Worm (Caenorhabditis elegans) whole organism, L2 larva: ENCODE measurements around the gene ngn-1.
"Not testable (repeated sequence)": the region's sequence is repeated elsewhere in the genome, so short reads cannot be mapped to it uniquely, and the experiment has no call there.

Source experiments
- C34F6.9 ChIP-seq: fragments of 150-350 bp; optimal IDR thresholded peaks from 2 replicates; lab custom pipeline; 2014; ENCODE audit warnings: missing biosample characterization, missing genetic modification characterization
- F13H6.1 ChIP-seq: sonication (generic microtip); optimal IDR thresholded peaks from 2 replicates; lab custom pipeline; 2016; ENCODE audit warnings: missing genetic modification characterization, missing compliant biosample characterization
- Y55F3AM.14 ChIP-seq: fragments of 200-800 bp; sonication (Bioruptor generic); optimal IDR thresholded peaks from 2 replicates; lab custom pipeline; 2018; ENCODE audit warnings: mild to moderate bottlenecking, missing genetic modification characterization, missing compliant biosample characterization
- ZK546.5 ChIP-seq: sonication (generic microtip); optimal IDR thresholded peaks from 2 replicates; lab custom pipeline; 2017; ENCODE audit warnings: missing biosample characterization, missing genetic modification characterization
- alr-1 ChIP-seq: fragments of 150-350 bp; optimal IDR thresholded peaks from 2 replicates; lab custom pipeline; 2014; ENCODE audit warnings: missing biosample characterization, missing genetic modification characterization
- aly-2 ChIP-seq: fragments of 150-350 bp; optimal IDR thresholded peaks from 2 replicates; lab custom pipeline; 2014; ENCODE audit warnings: missing biosample characterization, missing genetic modification characterization
- blmp-1 ChIP-seq: sonication (generic microtip); optimal IDR thresholded peaks from 2 replicates; lab custom pipeline; 2017; ENCODE audit warnings: missing genetic modification characterization, mild to moderate bottlenecking, missing compliant biosample characterization, antibody characterized with exemption, moderate library complexity; ENCODE audit not compliant: insufficient read depth
- ceh-16 ChIP-seq: fragments of 150-350 bp; optimal IDR thresholded peaks from 2 replicates; lab custom pipeline; 2014; ENCODE audit warnings: missing biosample characterization, missing genetic modification characterization
- ceh-82 ChIP-seq: fragments of 150-350 bp; optimal IDR thresholded peaks from 2 replicates; lab custom pipeline; 2014; ENCODE audit warnings: missing biosample characterization, missing genetic modification characterization
- crh-2 ChIP-seq: sonication (generic microtip); optimal IDR thresholded peaks from 2 replicates; lab custom pipeline; 2017; ENCODE audit warnings: missing biosample characterization, missing genetic modification characterization
- dmd-4 ChIP-seq: sonication (generic microtip); optimal IDR thresholded peaks from 2 replicates; lab custom pipeline; 2017; ENCODE audit warnings: missing biosample characterization, missing genetic modification characterization
- gmeb-1 ChIP-seq: fragments of 150-350 bp; optimal IDR thresholded peaks from 2 replicates; lab custom pipeline; 2014; ENCODE audit warnings: missing biosample characterization, missing genetic modification characterization
- lin-11 ChIP-seq: fragments of 150-350 bp; sonication (generic microtip); optimal IDR thresholded peaks from 2 replicates; lab custom pipeline; 2014; ENCODE audit warnings: missing biosample characterization, missing genetic modification characterization, inconsistent platforms, mixed read lengths
- lin-13 ChIP-seq: fragments of 150-350 bp; optimal IDR thresholded peaks from 2 replicates; lab custom pipeline; 2014; ENCODE audit warnings: missing biosample characterization, missing genetic modification reagents, missing genetic modification characterization
- lin-39 ChIP-seq: fragments of 150-350 bp; optimal IDR thresholded peaks from 2 replicates; lab custom pipeline; 2014; ENCODE audit warnings: missing biosample characterization, missing genetic modification reagents, missing genetic modification characterization
- lsy-2 ChIP-seq, 2 experiments: fragments of 150-350 bp in 1 of 2; sonication (generic microtip) in 1 of 2; optimal IDR thresholded peaks; 2 replicates each; lab custom pipeline; 2014 to 2017; ENCODE audit warnings: missing biosample characterization in 2 of 2, missing genetic modification characterization in 2 of 2
- mab-5 ChIP-seq: fragments of 150-350 bp; optimal IDR thresholded peaks from 2 replicates; lab custom pipeline; 2014; ENCODE audit warnings: missing biosample characterization, missing genetic modification characterization
- mbf-1 ChIP-seq: sonication (generic microtip); optimal IDR thresholded peaks from 2 replicates; lab custom pipeline; 2017; ENCODE audit warnings: missing biosample characterization, missing genetic modification characterization
- mdl-1 ChIP-seq, 2 experiments: fragments of 150-350 bp in 1 of 2; sonication (generic microtip) in 1 of 2; optimal IDR thresholded peaks; 2 replicates each; lab custom pipeline; 2017; ENCODE audit warnings: missing biosample characterization in 2 of 2, missing genetic modification characterization in 2 of 2
- nhr-10 ChIP-seq: sonication (generic microtip); optimal IDR thresholded peaks from 2 replicates; lab custom pipeline; 2017; ENCODE audit warnings: missing biosample characterization, missing genetic modification characterization
- nhr-11 ChIP-seq: fragments of 150-350 bp; optimal IDR thresholded peaks from 2 replicates; lab custom pipeline; 2014; ENCODE audit warnings: missing biosample characterization, missing genetic modification characterization
- nhr-129 ChIP-seq: fragments of 150-350 bp; optimal IDR thresholded peaks from 2 replicates; lab custom pipeline; 2014; ENCODE audit warnings: missing biosample characterization, missing genetic modification characterization
- nhr-21 ChIP-seq: fragments of 150-350 bp; optimal IDR thresholded peaks from 2 replicates; lab custom pipeline; 2014; ENCODE audit warnings: missing biosample characterization, missing genetic modification characterization
- nhr-23 ChIP-seq: fragments of 150-350 bp; optimal IDR thresholded peaks from 2 replicates; lab custom pipeline; 2014; ENCODE audit warnings: missing biosample characterization, missing genetic modification reagents, missing genetic modification characterization
- nhr-237 ChIP-seq: fragments of 150-350 bp; optimal IDR thresholded peaks from 2 replicates; lab custom pipeline; 2014; ENCODE audit warnings: missing biosample characterization, missing genetic modification characterization
- nhr-25 ChIP-seq: fragments of 150-350 bp; sonication (generic microtip); optimal IDR thresholded peaks from 3 replicates; lab custom pipeline; 2014; ENCODE audit warnings: missing biosample characterization, missing genetic modification characterization
- nhr-6 ChIP-seq: fragments of 150-350 bp; optimal IDR thresholded peaks from 2 replicates; lab custom pipeline; 2014; ENCODE audit warnings: missing biosample characterization, missing genetic modification characterization
- nhr-77 ChIP-seq: fragments of 150-350 bp; optimal IDR thresholded peaks from 2 replicates; lab custom pipeline; 2014; ENCODE audit warnings: missing biosample characterization, missing genetic modification characterization
- peb-1 ChIP-seq: fragments of 150-350 bp; optimal IDR thresholded peaks from 2 replicates; lab custom pipeline; 2014; ENCODE audit warnings: missing biosample characterization, missing genetic modification characterization
- sem-4 ChIP-seq: fragments of 150-350 bp; optimal IDR thresholded peaks from 2 replicates; lab custom pipeline; 2014; ENCODE audit warnings: missing biosample characterization, missing genetic modification reagents, missing genetic modification characterization
- skn-1 ChIP-seq: sonication (generic microtip); optimal IDR thresholded peaks from 2 replicates; lab custom pipeline; 2017; ENCODE audit warnings: missing biosample characterization, missing genetic modification characterization
- sma-3 ChIP-seq: sonication (generic microtip); optimal IDR thresholded peaks from 2 replicates; lab custom pipeline; 2016; ENCODE audit warnings: missing genetic modification reagents, missing genetic modification characterization, missing compliant biosample characterization
- sma-9 ChIP-seq, 2 experiments: fragments of 150-350 bp in 1 of 2; sonication (generic microtip) in 1 of 2; optimal IDR thresholded peaks; 2 replicates each; lab custom pipeline; 2014 to 2016; ENCODE audit warnings: missing genetic modification characterization in 2 of 2, mild to moderate bottlenecking in 1 of 2, missing biosample characterization in 1 of 2, missing compliant biosample characterization in 1 of 2, missing genetic modification reagents in 1 of 2, moderate library complexity in 1 of 2
- snpc-4 ChIP-seq: fragments of 150-350 bp; optimal IDR thresholded peaks from 2 replicates; lab custom pipeline; 2014; ENCODE audit warnings: missing biosample characterization, missing genetic modification characterization
- unc-39 ChIP-seq: fragments of 150-350 bp; optimal IDR thresholded peaks from 2 replicates; lab custom pipeline; 2014; ENCODE audit warnings: missing biosample characterization, missing genetic modification characterization
- unc-55 ChIP-seq: fragments of 150-350 bp; sonication (generic microtip); optimal IDR thresholded peaks from 3 replicates; lab custom pipeline; 2014; ENCODE audit warnings: missing biosample characterization, missing genetic modification reagents, missing genetic modification characterization
- unc-62 ChIP-seq: fragments of 150-350 bp; optimal IDR thresholded peaks from 2 replicates; lab custom pipeline; 2014; ENCODE audit warnings: missing biosample characterization, missing genetic modification reagents, missing genetic modification characterization
- zag-1 ChIP-seq: fragments of 150-350 bp; optimal IDR thresholded peaks from 2 replicates; lab custom pipeline; 2014; ENCODE audit warnings: missing biosample characterization, missing genetic modification characterization
- ztf-11 ChIP-seq: sonication (generic microtip); optimal IDR thresholded peaks from 2 replicates; lab custom pipeline; 2017; ENCODE audit warnings: missing biosample characterization, missing genetic modification characterization
- ztf-4 ChIP-seq: fragments of 150-350 bp; optimal IDR thresholded peaks from 2 replicates; lab custom pipeline; 2014; ENCODE audit warnings: missing biosample characterization, missing genetic modification characterization

ngn-1 gene

DNA sequence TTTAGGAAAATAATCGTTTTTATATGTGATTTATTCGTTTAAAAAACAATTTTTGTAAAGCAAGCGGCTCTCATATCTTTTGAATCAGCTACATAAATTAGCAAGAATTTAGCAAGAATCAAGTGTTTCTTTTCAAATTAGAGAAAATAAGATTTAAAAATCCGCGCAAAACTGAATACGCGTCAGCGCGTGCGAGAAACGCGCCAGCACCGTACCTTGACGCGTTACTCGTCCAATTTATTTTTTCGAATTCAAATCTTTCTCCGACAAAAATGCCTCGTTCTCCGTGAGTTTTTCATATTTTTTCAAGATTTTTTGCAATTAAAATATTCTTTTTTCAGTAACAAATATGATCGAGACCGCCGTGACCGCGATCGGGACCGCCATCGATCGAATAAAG lies 48.2 kb upstream of the ngn-1 start, which contains the start of gene Y94H6A.3 (continued):
- TF ChIP-seq sem-4 (tag; lab: Kevin White, UChicago), result peak; percentile 62
- no peak for TF ChIP-seq ztf-11 (tag; lab: Kevin White, UChicago)
- TF ChIP-seq nhr-25 (tag; lab: Kevin White, UChicago), result peak; percentile 83
- peak; percentile 92 for TF ChIP-seq C34F6.9 (tag; lab: Kevin White, UChicago)

- TF ChIP-seq nhr-237; ztf-4 (tag; lab: Kevin White, UChicago); unc-39 (tag; lab: Kevin White, UChicago): not testable (repeated sequence)
Observed at ce11 chrIV:2674915-2675314, 46.8 kb upstream of the ngn-1 start, which contains the start of gene gpx-4. Gene gpx-4, minus strand, starts transcription at chrIV:2675015.

DNA sequence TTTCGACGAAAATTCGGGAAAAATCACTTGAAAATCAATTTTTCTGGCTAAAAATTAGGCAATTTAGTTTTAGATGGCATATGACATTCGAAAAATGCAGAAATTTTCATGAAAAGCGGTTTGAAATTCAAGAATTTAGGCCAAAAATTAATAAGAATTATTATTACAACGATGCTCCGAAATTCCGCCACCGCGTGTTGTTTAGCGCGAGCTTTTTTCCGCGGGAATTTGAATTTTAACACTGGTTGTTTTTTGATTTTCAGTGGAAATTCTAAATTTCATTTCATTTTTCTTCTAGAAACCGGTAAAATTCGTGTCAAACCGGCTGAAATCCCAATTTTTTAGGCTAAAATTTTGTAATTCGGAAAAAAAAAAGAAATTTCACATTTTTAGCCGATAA lies 42.6 kb upstream of the ngn-1 start:
- no peak for TF ChIP-seq snpc-4
- peak; percentile 80 for TF ChIP-seq gmeb-1 (tag; lab: Kevin White, UChicago)
- TF ChIP-seq zag-1, result no peak
- peak in 1 of 2 experiments; percentile 48 for TF ChIP-seq lsy-2 (tag; optimal IDR thresholded peaks at IDR 0.05; lab: Kevin White, UChicago)
- TF ChIP-seq sem-4 (tag; lab: Kevin White, UChicago), result no peak
- TF ChIP-seq ceh-16 (tag; lab: Kevin White, UChicago), result no peak
- TF ChIP-seq nhr-6, result no peak
- no peak for TF ChIP-seq sma-9 (GFP tag; optimal IDR thresholded peaks at IDR 0.05; lab: Kevin White, UChicago)
- no peak for TF ChIP-seq sma-9 (tag; optimal IDR thresholded peaks at IDR 0.05; lab: Kevin White, UChicago)
- TF ChIP-seq crh-2 (tag; lab: Kevin White, UChicago), result no peak
- peak; percentile 37 for TF ChIP-seq unc-55 (GFP tag; lab: Kevin White, UChicago)

DNA sequence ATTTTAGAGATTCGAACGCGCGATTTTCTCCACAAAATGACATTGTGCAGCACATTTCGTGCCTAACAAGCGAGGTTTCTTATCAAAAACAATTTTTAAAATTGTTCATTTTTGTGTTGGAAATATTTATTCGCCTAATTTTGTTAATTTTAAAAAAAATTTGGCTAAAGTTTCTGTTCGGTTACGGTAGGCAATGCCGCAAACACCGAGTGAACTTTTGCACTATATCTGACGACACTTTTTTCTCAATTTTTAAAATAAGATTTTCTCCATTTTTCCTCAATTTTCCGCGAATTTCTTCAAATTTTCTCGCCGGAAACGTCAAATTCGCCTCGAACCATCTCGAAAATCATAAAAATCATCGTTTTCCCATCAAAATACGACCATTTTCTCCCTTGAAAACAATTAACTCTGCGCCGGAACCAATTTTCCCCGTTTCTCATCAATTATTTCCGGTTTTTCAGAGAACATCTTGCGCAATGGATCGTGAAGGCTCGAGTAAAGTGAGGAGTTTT lies 38.6 kb upstream of the ngn-1 start, which contains the start of gene Y69A2AR.1:
Gene Y69A2AR.1 (plus strand): TSS at position 465 of the 515 bp plus-strand sequence.
- no peak for TF ChIP-seq skn-1 (tag; lab: Kevin White, UChicago)
- no peak for TF ChIP-seq sma-9 (GFP tag; optimal IDR thresholded peaks at IDR 0.05; lab: Kevin White, UChicago)
- TF ChIP-seq sma-9 (tag; optimal IDR thresholded peaks at IDR 0.05; lab: Kevin White, UChicago), result no peak
- peak; percentile 62 to 95 for TF ChIP-seq lsy-2 (tag; optimal IDR thresholded peaks at IDR 0.05; lab: Kevin White, UChicago)
- TF ChIP-seq gmeb-1 (tag; lab: Kevin White, UChicago), result no peak
- no peak for TF ChIP-seq dmd-4 (tag; lab: Kevin White, UChicago)
- no peak for TF ChIP-seq peb-1 (tag; lab: Kevin White, UChicago)
- no peak for TF ChIP-seq mbf-1 (tag; lab: Kevin White, UChicago)
- no peak for TF ChIP-seq Y55F3AM.14 (GFP tag; lab: Kevin White, UChicago)
- TF ChIP-seq lin-13 (GFP tag; lab: Kevin White, UChicago), result peak; percentile 3

DNA sequence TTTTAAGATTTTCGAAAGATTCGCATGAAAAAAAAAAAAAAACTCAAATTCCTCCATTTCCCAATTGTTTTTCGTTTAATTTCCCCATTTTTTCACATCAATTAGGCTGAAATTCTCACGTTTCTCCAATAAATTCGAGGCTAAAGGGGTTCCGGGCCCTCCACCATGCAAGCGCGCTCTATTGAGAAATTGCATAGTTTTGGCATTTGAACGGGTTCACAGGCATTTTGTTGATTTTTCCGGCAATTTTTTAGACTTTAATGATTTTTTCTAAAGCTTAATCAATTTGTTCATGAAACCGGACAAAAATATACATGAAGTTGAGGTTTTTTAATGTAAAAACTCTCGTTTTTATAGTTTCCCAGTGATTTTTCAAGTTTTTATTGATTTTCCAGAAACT lies 38.1 kb upstream of the ngn-1 start:
- TF ChIP-seq mab-5 (tag; lab: Kevin White, UChicago), result no peak
- no peak for TF ChIP-seq alr-1 (tag; lab: Kevin White, UChicago)
- TF ChIP-seq lin-39 (tag; lab: Kevin White, UChicago), result no peak
- TF ChIP-seq gmeb-1 (tag; lab: Kevin White, UChicago), result peak; percentile 13
- TF ChIP-seq nhr-129 (tag; lab: Kevin White, UChicago), result peak; percentile 23
- TF ChIP-seq Y55F3AM.14 (GFP tag; lab: Kevin White, UChicago), result no peak
- no peak for TF ChIP-seq peb-1 (tag; lab: Kevin White, UChicago)
- no peak for TF ChIP-seq nhr-11 (tag; lab: Kevin White, UChicago)
- no peak for TF ChIP-seq snpc-4
- no peak for TF ChIP-seq nhr-77
- peak; percentile 40 for TF ChIP-seq unc-55 (GFP tag; lab: Kevin White, UChicago)
- TF ChIP-seq aly-2 (tag; lab: Kevin White, UChicago), result no peak
- TF ChIP-seq skn-1 (tag; lab: Kevin White, UChicago), result no peak
- TF ChIP-seq unc-62 (GFP tag; lab: Kevin White, UChicago), result no peak

DNA sequence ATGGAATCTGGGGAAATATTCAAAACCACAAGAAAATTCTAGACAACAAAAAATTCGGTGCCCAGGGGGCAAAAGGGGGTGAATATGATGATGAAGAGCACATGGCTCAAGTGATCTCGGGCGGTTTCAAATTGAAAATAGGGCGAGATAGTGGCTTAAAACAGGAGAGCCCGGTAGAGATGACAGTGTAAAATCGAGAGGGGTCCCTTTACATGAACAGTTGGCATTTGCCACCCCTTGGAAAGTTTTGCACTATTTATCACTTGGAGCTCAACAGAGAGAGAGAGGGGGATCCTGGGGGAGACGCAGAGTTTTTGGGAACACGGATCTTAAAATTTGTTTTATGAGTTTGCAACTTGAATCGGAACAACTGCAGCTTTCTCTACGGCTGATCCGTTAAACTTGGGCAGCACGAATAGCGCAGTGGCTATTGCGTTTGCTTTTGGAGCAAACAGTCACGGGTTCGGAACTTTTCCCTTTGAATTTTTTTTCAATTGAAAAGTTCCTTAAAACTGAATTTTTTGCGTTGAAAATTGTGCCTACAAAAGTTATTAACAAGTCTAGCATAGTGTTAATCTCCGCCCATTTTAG lies 37.4 kb upstream of the ngn-1 start:
- TF ChIP-seq F13H6.1 (tag; lab: Kevin White, UChicago) (peak; percentile 47), nhr-21 (tag; lab: Kevin White, UChicago) (no peak), nhr-129 (tag; lab: Kevin White, UChicago) (peak; percentile 25), aly-2 (tag; lab: Kevin White, UChicago) (no peak), lin-11 (tag; lab: Kevin White, UChicago) (no peak), nhr-6 (no peak), Y55F3AM.14 (GFP tag; lab: Kevin White, UChicago) (no peak), unc-62 (GFP tag; lab: Kevin White, UChicago) (no peak), gmeb-1 (tag; lab: Kevin White, UChicago) (no peak), ztf-11 (tag; lab: Kevin White, UChicago) (no peak), nhr-23 (tag; lab: Kevin White, UChicago) (no peak), mdl-1 (tag; optimal IDR thresholded peaks at IDR 0.05; lab: Kevin White, UChicago) (no peak), nhr-10 (tag; lab: Kevin White, UChicago) (no peak), blmp-1 (tag; lab: Kevin White, UChicago) (no peak), ZK546.5 (tag; lab: Kevin White, UChicago) (no peak), lin-39 (tag; lab: Kevin White, UChicago) (no peak), ceh-82 (tag; lab: Kevin White, UChicago) (no peak), sma-3 (GFP tag; lab: Kevin White, UChicago) (no peak)
